Fruit fly (Drosophila melanogaster) whole organism, wandering third instar larva: ENCODE results near the gene Cog8.

Experiments used
- Hnf4 ChIP-seq: fragments of 200-800 bp; sonication (Bioruptor generic); optimal IDR thresholded peaks from 2 replicates; lab custom pipeline; 2016; ENCODE audit warnings: missing biosample characterization, mild to moderate bottlenecking, missing genetic modification characterization
- Myc ChIP-seq: fragments of >200 bp; optimal IDR thresholded peaks from 2 replicates; lab custom pipeline; 2017
- dmrt93B ChIP-seq: fragments of 200-800 bp; sonication (Bioruptor generic); optimal IDR thresholded peaks from 2 replicates; lab custom pipeline; 2018; ENCODE audit warnings: missing biosample characterization, mild to moderate bottlenecking, missing genetic modification characterization
- h ChIP-seq: fragments of 200-800 bp; sonication (Bioruptor generic); optimal IDR thresholded peaks from 3 replicates; lab custom pipeline; 2016; ENCODE audit warnings: missing biosample characterization, mild to moderate bottlenecking, missing genetic modification characterization
- psq ChIP-seq: fragments of 200-800 bp; sonication (Bioruptor generic); optimal IDR thresholded peaks from 3 replicates; lab custom pipeline; 2017; ENCODE audit warnings: missing biosample characterization, mild to moderate bottlenecking, missing genetic modification characterization, moderate library complexity
- tai ChIP-seq: sonication (Bioruptor generic); optimal IDR thresholded peaks from 2 replicates; lab custom pipeline; 2016; ENCODE audit warnings: missing biosample characterization, missing genetic modification characterization
- usp ChIP-seq: fragments of >200 bp; optimal IDR thresholded peaks from 2 replicates; lab custom pipeline; 2017; ENCODE audit warnings: missing biosample characterization, missing genetic modification characterization
- woc ChIP-seq: sonication (Bioruptor generic); optimal IDR thresholded peaks from 2 replicates; lab custom pipeline; 2016; ENCODE audit warnings: missing biosample characterization, mild to moderate bottlenecking, missing genetic modification characterization

DNA sequence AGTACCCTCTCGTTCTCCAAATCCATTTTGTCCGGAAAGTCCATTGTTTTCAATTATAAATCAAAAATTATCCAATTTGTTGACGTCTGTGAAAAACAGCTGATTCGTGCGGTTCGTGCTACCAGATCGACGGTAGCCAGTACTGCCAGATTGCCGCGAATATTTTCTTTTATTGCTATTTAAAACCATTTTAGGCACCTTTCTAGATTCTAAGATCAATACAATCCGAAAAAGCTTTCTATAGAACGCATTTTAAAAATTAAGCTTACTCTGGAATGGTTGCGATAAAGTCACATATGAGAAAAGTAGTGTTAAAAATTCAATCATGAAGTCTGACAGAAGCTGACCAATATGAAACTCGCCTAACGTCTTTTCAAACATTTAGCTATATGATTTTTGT is at the start of gene Cog8:
- TF ChIP-seq Hnf4 (GFP tag; lab: Kevin White, UChicago) (no peak), dmrt93B (GFP tag; lab: Kevin White, UChicago) (no peak), tai (peak; percentile 67), h (GFP tag; lab: Kevin White, UChicago) (peak; percentile 34), usp (GFP tag; lab: Kevin White, UChicago) (no peak), psq (GFP tag; lab: Kevin White, UChicago) (peak; percentile 24), Myc (lab: Kevin White, UChicago) (no peak), woc (GFP tag; lab: Kevin White, UChicago) (no peak)
